Fruit fly (Drosophila melanogaster) whole organism, prepupa: ENCODE data around the gene PGRP-LD.

Experiments used
- Blimp-1 ChIP-seq: fragments of 200-800 bp; sonication (Bioruptor generic); optimal IDR thresholded peaks from 3 replicates; lab custom pipeline; 2017; ENCODE audit warnings: missing biosample characterization, missing genetic modification characterization, mild to moderate bottlenecking, moderate library complexity, missing genetic modification reagents
- CG10669 ChIP-seq: fragments of 200-800 bp; sonication (Bioruptor generic); optimal IDR thresholded peaks from 3 replicates; lab custom pipeline; 2018; ENCODE audit warnings: missing biosample characterization, mild to moderate bottlenecking, missing genetic modification characterization, moderate library complexity
- CG11294 ChIP-seq: fragments of 200-800 bp; sonication (Bioruptor generic); IDR thresholded peaks from 2 replicates; pipeline ENCODE4 v1.3.6; 2022; ENCODE audit warnings: missing biosample characterization, missing genetic modification characterization
- CG11762 ChIP-seq: fragments of 200-800 bp; sonication (Bioruptor generic); optimal IDR thresholded peaks from 3 replicates; lab custom pipeline; 2016; ENCODE audit warnings: missing biosample characterization, missing genetic modification characterization; ENCODE audit not compliant: insufficient read depth
- CG11902 ChIP-seq: fragments of 200-800 bp; sonication (Bioruptor generic); optimal IDR thresholded peaks from 3 replicates; lab custom pipeline; 2016; ENCODE audit warnings: missing biosample characterization, missing genetic modification characterization
- CG1621 ChIP-seq: fragments of 200-800 bp; sonication (Bioruptor generic); optimal IDR thresholded peaks from 3 replicates; lab custom pipeline; 2018; ENCODE audit warnings: missing biosample characterization, mild to moderate bottlenecking, missing genetic modification characterization
- CG16779 ChIP-seq: fragments of 200-800 bp; sonication (Bioruptor generic); optimal IDR thresholded peaks from 3 replicates; lab custom pipeline; 2017; ENCODE audit warnings: missing biosample characterization, mild to moderate bottlenecking, missing genetic modification characterization
- CG3032 ChIP-seq: fragments of 200-800 bp; optimal IDR thresholded peaks from 2 replicates; lab custom pipeline; 2019; ENCODE audit warnings: missing biosample characterization, mild to moderate bottlenecking, missing genetic modification characterization, moderate library complexity
- CG31627 ChIP-seq: fragments of 200-800 bp; sonication (Bioruptor generic); optimal IDR thresholded peaks from 3 replicates; lab custom pipeline; 2016; ENCODE audit warnings: missing biosample characterization, missing genetic modification characterization
- CG32006 ChIP-seq: fragments of 200-800 bp; sonication (Bioruptor generic); optimal IDR thresholded peaks from 3 replicates; lab custom pipeline; 2017; ENCODE audit warnings: missing biosample characterization, mild to moderate bottlenecking, missing genetic modification characterization
- CG3919 ChIP-seq: fragments of 200-800 bp; sonication (Bioruptor generic); optimal IDR thresholded peaks from 3 replicates; lab custom pipeline; 2016; ENCODE audit warnings: missing biosample characterization, missing genetic modification characterization
- CG4318 ChIP-seq: fragments of 200-800 bp; sonication (Bioruptor generic); optimal IDR thresholded peaks from 3 replicates; lab custom pipeline; 2017; ENCODE audit warnings: missing biosample characterization, mild to moderate bottlenecking, missing genetic modification characterization
- CG6276 ChIP-seq: fragments of 200-800 bp; sonication (Bioruptor generic); optimal IDR thresholded peaks from 2 replicates; lab custom pipeline; 2017; ENCODE audit warnings: missing biosample characterization, mild to moderate bottlenecking, missing genetic modification characterization
- CG6792 ChIP-seq: fragments of 200-800 bp; sonication (Bioruptor generic); optimal IDR thresholded peaks from 3 replicates; lab custom pipeline; 2016; ENCODE audit warnings: missing biosample characterization, missing genetic modification characterization
- CG6808 ChIP-seq: fragments of 200-800 bp; sonication (Bioruptor generic); optimal IDR thresholded peaks from 3 replicates; lab custom pipeline; 2017; ENCODE audit warnings: missing biosample characterization, missing genetic modification characterization, mild to moderate bottlenecking, moderate library complexity, missing genetic modification reagents
- CG7368 ChIP-seq: fragments of 200-800 bp; sonication (Bioruptor generic); optimal IDR thresholded peaks from 3 replicates; lab custom pipeline; 2016; ENCODE audit warnings: missing biosample characterization, missing genetic modification characterization
- CG8319 ChIP-seq: fragments of 200-800 bp; sonication (Bioruptor generic); optimal IDR thresholded peaks from 3 replicates; lab custom pipeline; 2016; ENCODE audit warnings: missing biosample characterization, missing genetic modification characterization
- CG8632 ChIP-seq: fragments of 200-800 bp; sonication (Bioruptor generic); optimal IDR thresholded peaks from 3 replicates; lab custom pipeline; 2016; ENCODE audit warnings: missing biosample characterization, missing genetic modification characterization
- CG9139 ChIP-seq: fragments of 200-800 bp; sonication (Bioruptor generic); optimal IDR thresholded peaks from 3 replicates; lab custom pipeline; 2017; ENCODE audit warnings: missing biosample characterization, mild to moderate bottlenecking, missing genetic modification characterization
- Eip75B ChIP-seq: fragments of 200-800 bp; sonication (Bioruptor generic); optimal IDR thresholded peaks from 3 replicates; lab custom pipeline; 2016; ENCODE audit warnings: missing biosample characterization, missing genetic modification characterization
- Eip93F ChIP-seq: fragments of 200-800 bp; sonication (Bioruptor generic); optimal IDR thresholded peaks from 2 replicates; lab custom pipeline; 2016; ENCODE audit warnings: missing biosample characterization, mild to moderate bottlenecking, missing genetic modification characterization
- Ets21C ChIP-seq: fragments of 200-800 bp; sonication (Bioruptor generic); optimal IDR thresholded peaks from 3 replicates; lab custom pipeline; 2016; ENCODE audit warnings: missing biosample characterization, missing genetic modification characterization
- Ets96B ChIP-seq: fragments of 200-800 bp; optimal IDR thresholded peaks from 2 replicates; lab custom pipeline; 2019; ENCODE audit warnings: missing biosample characterization, mild to moderate bottlenecking, missing genetic modification characterization, moderate library complexity
- Gug ChIP-seq: fragments of 200-800 bp; sonication (Bioruptor generic); IDR thresholded peaks from 2 replicates; pipeline ENCODE4 v1.3.6; 2022; ENCODE audit warnings: missing biosample characterization, missing genetic modification characterization
- Hr38 ChIP-seq: sonication (Bioruptor generic); optimal IDR thresholded peaks from 2 replicates; lab custom pipeline; 2016; ENCODE audit warnings: missing biosample characterization, missing genetic modification characterization
- Hr4 ChIP-seq: fragments of 200-800 bp; sonication (Bioruptor generic); optimal IDR thresholded peaks from 3 replicates; lab custom pipeline; 2016; ENCODE audit warnings: missing biosample characterization, missing genetic modification characterization
- Lpt ChIP-seq: fragments of 200-800 bp; sonication (Bioruptor generic); optimal IDR thresholded peaks from 3 replicates; lab custom pipeline; 2016; ENCODE audit warnings: missing biosample characterization, missing genetic modification characterization
- Met ChIP-seq: fragments of 200-800 bp; sonication (Bioruptor generic); optimal IDR thresholded peaks from 3 replicates; lab custom pipeline; 2016; ENCODE audit warnings: missing biosample characterization, missing genetic modification characterization
- OdsH ChIP-seq: fragments of 200-800 bp; sonication (Bioruptor generic); optimal IDR thresholded peaks from 3 replicates; lab custom pipeline; 2016; ENCODE audit warnings: missing biosample characterization, missing genetic modification characterization
- Smox ChIP-seq: fragments of 200-800 bp; sonication (Bioruptor generic); optimal IDR thresholded peaks from 3 replicates; lab custom pipeline; 2016; ENCODE audit warnings: missing biosample characterization, missing genetic modification characterization
- Sox15 ChIP-seq: fragments of 200-800 bp; sonication (Bioruptor generic); optimal IDR thresholded peaks from 3 replicates; lab custom pipeline; 2016; ENCODE audit warnings: missing biosample characterization, missing genetic modification characterization
- achi ChIP-seq: fragments of 200-800 bp; sonication (Bioruptor generic); optimal IDR thresholded peaks from 3 replicates; lab custom pipeline; 2016; ENCODE audit warnings: missing biosample characterization, missing genetic modification characterization
- acj6 ChIP-seq: fragments of 200-800 bp; sonication (Bioruptor generic); optimal IDR thresholded peaks from 3 replicates; lab custom pipeline; 2016; ENCODE audit warnings: missing biosample characterization, missing genetic modification characterization
- dac ChIP-seq: fragments of 200-800 bp; sonication (Bioruptor generic); optimal IDR thresholded peaks from 2 replicates; lab custom pipeline; 2017; ENCODE audit warnings: missing biosample characterization, mild to moderate bottlenecking, missing genetic modification characterization
- dsx ChIP-seq: fragments of 200-800 bp; optimal IDR thresholded peaks from 3 replicates; lab custom pipeline; 2019; ENCODE audit warnings: missing biosample characterization, mild to moderate bottlenecking, missing genetic modification characterization, moderate library complexity; ENCODE audit not compliant: poor library complexity, severe bottlenecking
- eg ChIP-seq: fragments of 200-800 bp; sonication (Bioruptor generic); IDR thresholded peaks from 3 replicates; pipeline ENCODE4 v1.3.6; 2022; ENCODE audit warnings: missing biosample characterization, missing genetic modification characterization
- esn ChIP-seq: fragments of 200-800 bp; sonication (Bioruptor generic); optimal IDR thresholded peaks from 2 replicates; lab custom pipeline; 2016; ENCODE audit warnings: missing biosample characterization, mild to moderate bottlenecking, missing genetic modification characterization, moderate library complexity
- fd59A ChIP-seq: fragments of 200-800 bp; sonication (Bioruptor generic); optimal IDR thresholded peaks from 2 replicates; lab custom pipeline; 2017; ENCODE audit warnings: missing biosample characterization, mild to moderate bottlenecking, missing genetic modification characterization, missing genetic modification reagents
- fd85E ChIP-seq: fragments of 200-800 bp; sonication (Bioruptor generic); optimal IDR thresholded peaks from 3 replicates; lab custom pipeline; 2016; ENCODE audit warnings: missing biosample characterization, missing genetic modification characterization
- fkh ChIP-seq: fragments of 200-800 bp; sonication (Bioruptor generic); optimal IDR thresholded peaks from 3 replicates; lab custom pipeline; 2017; ENCODE audit warnings: missing biosample characterization, mild to moderate bottlenecking, missing genetic modification characterization, moderate library complexity
- lz ChIP-seq: fragments of 200-800 bp; sonication (Bioruptor generic); optimal IDR thresholded peaks from 3 replicates; lab custom pipeline; 2016; ENCODE audit warnings: missing biosample characterization, missing genetic modification characterization
- net ChIP-seq: fragments of 200-800 bp; sonication (Bioruptor generic); optimal IDR thresholded peaks from 3 replicates; lab custom pipeline; 2016; ENCODE audit warnings: missing biosample characterization, missing genetic modification characterization
- pdm3 ChIP-seq: fragments of 200-800 bp; sonication (Bioruptor generic); optimal IDR thresholded peaks from 3 replicates; lab custom pipeline; 2016; ENCODE audit warnings: missing biosample characterization, missing genetic modification characterization
- salr ChIP-seq, 2 experiments: fragments of 200-800 bp; sonication (Bioruptor generic); optimal IDR thresholded peaks; 3 replicates each; lab custom pipeline; 2016 to 2018; ENCODE audit warnings: missing biosample characterization in 2 of 2, missing genetic modification characterization in 2 of 2, mild to moderate bottlenecking in 1 of 2
- spab ChIP-seq: fragments of 200-800 bp; sonication (Bioruptor generic); optimal IDR thresholded peaks from 2 replicates; lab custom pipeline; 2017; ENCODE audit warnings: missing biosample characterization, mild to moderate bottlenecking, missing genetic modification characterization, missing genetic modification reagents
- ss ChIP-seq, 2 experiments: fragments of 200-800 bp; sonication (Bioruptor generic); optimal IDR thresholded peaks; 2 replicates in 1 of 2; 3 replicates in 1 of 2; lab custom pipeline; 2017 to 2018; ENCODE audit warnings: mild to moderate bottlenecking in 2 of 2, missing biosample characterization in 2 of 2, missing genetic modification characterization in 2 of 2, moderate library complexity in 1 of 2
- vri ChIP-seq: fragments of 200-800 bp; sonication (Bioruptor generic); optimal IDR thresholded peaks from 3 replicates; lab custom pipeline; 2016; ENCODE audit warnings: missing biosample characterization, mild to moderate bottlenecking, missing genetic modification characterization

PGRP-LD gene

dm6 chr3L:5770113-5770798 lies 9.6 kb upstream of the PGRP-LD start (continued):
- TF ChIP-seq CG6808 (peak; percentile 94), acj6 (GFP tag; lab: Kevin White, UChicago) (no peak), CG4318 (GFP tag; lab: Kevin White, UChicago) (no peak), CG8632 (no peak), achi (GFP tag; lab: Kevin White, UChicago) (peak; percentile 39), Eip75B (GFP tag; lab: Kevin White, UChicago) (peak; percentile 69), CG31627 (no peak), ss (GFP tag; optimal IDR thresholded peaks at IDR 0.05; lab: Kevin White, UChicago) (peak; percentile 94 to 97), Ets96B (tag; lab: Kevin White, UChicago) (peak; percentile 83), Hr38 (GFP tag; lab: Kevin White, UChicago) (no peak), CG10669 (peak; percentile 78), Eip93F (peak; percentile 50), Hr4 (GFP tag; lab: Kevin White, UChicago) (no peak), CG9139 (GFP tag; lab: Kevin White, UChicago) (peak; percentile 94), CG7368 (no peak), spab (GFP tag; lab: Kevin White, UChicago) (peak; percentile 86), OdsH (GFP tag; lab: Kevin White, UChicago) (no peak), CG6792 (GFP tag; lab: Kevin White, UChicago) (peak; percentile 46), Blimp-1 (GFP tag; lab: Kevin White, UChicago) (peak; percentile 52), pdm3 (GFP tag; lab: Kevin White, UChicago) (no peak), CG11762 (peak; percentile 53), fd85E (GFP tag; lab: Kevin White, UChicago) (no peak), eg (GFP tag; lab: Robert Waterston, UW) (peak; percentile 66; the same call in 2 of the 3 replicates), net (GFP tag; lab: Kevin White, UChicago) (peak; percentile 78), fkh (GFP tag; lab: Kevin White, UChicago) (peak; percentile 37), CG11902 (no peak), Ets21C (GFP tag; lab: Kevin White, UChicago) (no peak), Gug (no peak), CG3032 (tag; lab: Kevin White, UChicago) (peak; percentile 82), CG8319 (GFP tag; lab: Kevin White, UChicago) (no peak), vri (peak; percentile 59), esn (GFP tag; lab: Kevin White, UChicago) (no peak), CG3919 (GFP tag; lab: Kevin White, UChicago) (peak; percentile 12), Met (GFP tag; lab: Kevin White, UChicago) (no peak), lz (no peak), CG16779 (tag; lab: Kevin White, UChicago) (peak; percentile 85), dac (peak; percentile 6), salr (GFP tag; optimal IDR thresholded peaks at IDR 0.05; lab: Kevin White, UChicago) (peak in 1 of 2 experiments; percentile 58), Smox (GFP tag; lab: Kevin White, UChicago) (no peak), dsx (GFP tag; lab: Kevin White, UChicago) (peak; percentile 62)

DNA sequence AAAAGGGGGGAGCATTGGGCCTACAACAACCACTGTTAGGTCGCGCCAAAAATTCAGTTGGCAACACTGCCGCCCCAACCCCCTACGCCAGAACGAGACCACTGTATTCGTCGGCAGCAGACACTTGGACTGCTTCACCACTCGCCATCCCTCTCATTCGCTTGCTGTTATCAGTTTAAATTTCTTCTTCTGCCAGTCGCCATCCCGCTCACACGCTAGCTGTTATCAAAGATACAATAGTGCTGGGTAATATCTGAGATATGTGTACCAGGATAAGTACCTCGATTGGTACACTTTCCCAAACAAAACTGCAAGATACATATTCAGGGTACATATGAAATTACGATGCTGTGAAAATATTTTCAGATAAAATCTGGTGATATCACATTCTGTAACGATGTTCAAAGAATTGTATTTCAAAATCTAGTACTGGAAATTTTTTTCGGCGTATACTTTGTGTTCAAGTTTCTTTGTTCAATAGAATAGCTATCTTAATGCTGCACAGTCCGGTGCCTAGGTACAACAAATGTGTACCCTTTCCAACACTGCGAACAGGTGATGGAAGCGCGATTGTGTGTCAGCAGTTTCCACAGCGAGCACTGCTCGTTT lies 8.9 kb upstream of the PGRP-LD start:
- TF ChIP-seq dac: no peak
- peak; percentile 86 for TF ChIP-seq CG3919 (GFP tag; lab: Kevin White, UChicago)
- no peak for TF ChIP-seq Ets21C (GFP tag; lab: Kevin White, UChicago)
- TF ChIP-seq net (GFP tag; lab: Kevin White, UChicago): no peak
- peak; percentile 51 for TF ChIP-seq CG1621 (tag; lab: Kevin White, UChicago)
- TF ChIP-seq CG6276 (GFP tag; lab: Kevin White, UChicago): no peak
- no peak for TF ChIP-seq CG9139 (GFP tag; lab: Kevin White, UChicago)
- peak; percentile 90 for TF ChIP-seq CG32006 (GFP tag; lab: Kevin White, UChicago)
- peak; percentile 67 for TF ChIP-seq Lpt (GFP tag; lab: Kevin White, UChicago)
- 0 out of 2 replicates have a peak, but pooled peaks have one; percentile 21 for TF ChIP-seq CG11294 (GFP tag; lab: Robert Waterston, UW)
- TF ChIP-seq Sox15 (GFP tag; lab: Kevin White, UChicago): peak; percentile 63
- TF ChIP-seq fd59A (GFP tag; lab: Kevin White, UChicago): peak; percentile 81
- TF ChIP-seq Eip93F: peak; percentile 55
- TF ChIP-seq esn (GFP tag; lab: Kevin White, UChicago): peak; percentile 91
- no peak for TF ChIP-seq fd85E (GFP tag; lab: Kevin White, UChicago)
- peak; percentile 72 for TF ChIP-seq vri
- TF ChIP-seq CG8319 (GFP tag; lab: Kevin White, UChicago): peak; percentile 86
- no peak for TF ChIP-seq pdm3 (GFP tag; lab: Kevin White, UChicago)
- TF ChIP-seq Ets96B (tag; lab: Kevin White, UChicago): peak; percentile 82
- peak; percentile 88 for TF ChIP-seq CG31627
